Worm (Caenorhabditis elegans) whole organism, L2 larva: ENCODE measurements around the gene Y75B12B.3.

Experiments
- C34F6.9 ChIP-seq: fragments of 150-350 bp; optimal IDR thresholded peaks from 2 replicates; lab custom pipeline; 2014; ENCODE audit warnings: missing biosample characterization, missing genetic modification characterization
- F13H6.1 ChIP-seq: sonication (generic microtip); optimal IDR thresholded peaks from 2 replicates; lab custom pipeline; 2016; ENCODE audit warnings: missing genetic modification characterization, missing compliant biosample characterization
- R02D3.7 ChIP-seq: fragments of 150-350 bp; optimal IDR thresholded peaks from 2 replicates; lab custom pipeline; 2014; ENCODE audit warnings: missing biosample characterization, missing genetic modification characterization
- Y55F3AM.14 ChIP-seq: fragments of 200-800 bp; sonication (Bioruptor generic); optimal IDR thresholded peaks from 2 replicates; lab custom pipeline; 2018; ENCODE audit warnings: mild to moderate bottlenecking, missing genetic modification characterization, missing compliant biosample characterization
- ZK546.5 ChIP-seq: sonication (generic microtip); optimal IDR thresholded peaks from 2 replicates; lab custom pipeline; 2017; ENCODE audit warnings: missing biosample characterization, missing genetic modification characterization
- alr-1 ChIP-seq: fragments of 150-350 bp; optimal IDR thresholded peaks from 2 replicates; lab custom pipeline; 2014; ENCODE audit warnings: missing biosample characterization, missing genetic modification characterization
- aly-2 ChIP-seq: fragments of 150-350 bp; optimal IDR thresholded peaks from 2 replicates; lab custom pipeline; 2014; ENCODE audit warnings: missing biosample characterization, missing genetic modification characterization
- ama-1 ChIP-seq: fragments of 150-350 bp; optimal IDR thresholded peaks from 2 replicates; lab custom pipeline; 2018; ENCODE audit warnings: inconsistent platforms
- blmp-1 ChIP-seq: sonication (generic microtip); optimal IDR thresholded peaks from 2 replicates; lab custom pipeline; 2017; ENCODE audit warnings: missing genetic modification characterization, mild to moderate bottlenecking, missing compliant biosample characterization, antibody characterized with exemption, moderate library complexity; ENCODE audit not compliant: insufficient read depth
- ceh-16 ChIP-seq: fragments of 150-350 bp; optimal IDR thresholded peaks from 2 replicates; lab custom pipeline; 2014; ENCODE audit warnings: missing biosample characterization, missing genetic modification characterization
- ceh-82 ChIP-seq: fragments of 150-350 bp; optimal IDR thresholded peaks from 2 replicates; lab custom pipeline; 2014; ENCODE audit warnings: missing biosample characterization, missing genetic modification characterization
- crh-2 ChIP-seq: sonication (generic microtip); optimal IDR thresholded peaks from 2 replicates; lab custom pipeline; 2017; ENCODE audit warnings: missing biosample characterization, missing genetic modification characterization
- dmd-4 ChIP-seq: sonication (generic microtip); optimal IDR thresholded peaks from 2 replicates; lab custom pipeline; 2017; ENCODE audit warnings: missing biosample characterization, missing genetic modification characterization
- egl-27 ChIP-seq: sonication (generic microtip); optimal IDR thresholded peaks from 3 replicates; lab custom pipeline; 2017; ENCODE audit warnings: missing biosample characterization, missing genetic modification reagents, missing genetic modification characterization
- elt-1 ChIP-seq: fragments of 150-350 bp; optimal IDR thresholded peaks from 2 replicates; lab custom pipeline; 2014; ENCODE audit warnings: missing biosample characterization, missing genetic modification characterization
- elt-3 ChIP-seq: sonication (generic microtip); optimal IDR thresholded peaks from 2 replicates; lab custom pipeline; 2017; ENCODE audit warnings: missing biosample characterization, missing genetic modification characterization
- fos-1 ChIP-seq: fragments of 150-350 bp; optimal IDR thresholded peaks from 2 replicates; lab custom pipeline; 2014; ENCODE audit warnings: missing biosample characterization, missing genetic modification characterization
- gmeb-1 ChIP-seq: fragments of 150-350 bp; optimal IDR thresholded peaks from 2 replicates; lab custom pipeline; 2014; ENCODE audit warnings: missing biosample characterization, missing genetic modification characterization
- lin-11 ChIP-seq: fragments of 150-350 bp; sonication (generic microtip); optimal IDR thresholded peaks from 2 replicates; lab custom pipeline; 2014; ENCODE audit warnings: missing biosample characterization, missing genetic modification characterization, inconsistent platforms, mixed read lengths
- lin-13 ChIP-seq: fragments of 150-350 bp; optimal IDR thresholded peaks from 2 replicates; lab custom pipeline; 2014; ENCODE audit warnings: missing biosample characterization, missing genetic modification reagents, missing genetic modification characterization
- lin-39 ChIP-seq: fragments of 150-350 bp; optimal IDR thresholded peaks from 2 replicates; lab custom pipeline; 2014; ENCODE audit warnings: missing biosample characterization, missing genetic modification reagents, missing genetic modification characterization
- lsy-2 ChIP-seq, 2 experiments: fragments of 150-350 bp in 1 of 2; sonication (generic microtip) in 1 of 2; optimal IDR thresholded peaks; 2 replicates each; lab custom pipeline; 2014 to 2017; ENCODE audit warnings: missing biosample characterization in 2 of 2, missing genetic modification characterization in 2 of 2
- mab-5 ChIP-seq: fragments of 150-350 bp; optimal IDR thresholded peaks from 2 replicates; lab custom pipeline; 2014; ENCODE audit warnings: missing biosample characterization, missing genetic modification characterization
- mbf-1 ChIP-seq: sonication (generic microtip); optimal IDR thresholded peaks from 2 replicates; lab custom pipeline; 2017; ENCODE audit warnings: missing biosample characterization, missing genetic modification characterization
- mdl-1 ChIP-seq, 2 experiments: fragments of 150-350 bp in 1 of 2; sonication (generic microtip) in 1 of 2; optimal IDR thresholded peaks; 2 replicates each; lab custom pipeline; 2017; ENCODE audit warnings: missing biosample characterization in 2 of 2, missing genetic modification characterization in 2 of 2
- nhr-10 ChIP-seq: sonication (generic microtip); optimal IDR thresholded peaks from 2 replicates; lab custom pipeline; 2017; ENCODE audit warnings: missing biosample characterization, missing genetic modification characterization
- nhr-11 ChIP-seq: fragments of 150-350 bp; optimal IDR thresholded peaks from 2 replicates; lab custom pipeline; 2014; ENCODE audit warnings: missing biosample characterization, missing genetic modification characterization
- nhr-12 ChIP-seq: fragments of 150-350 bp; optimal IDR thresholded peaks from 2 replicates; lab custom pipeline; 2014; ENCODE audit warnings: missing biosample characterization, missing genetic modification characterization
- nhr-129 ChIP-seq: fragments of 150-350 bp; optimal IDR thresholded peaks from 2 replicates; lab custom pipeline; 2014; ENCODE audit warnings: missing biosample characterization, missing genetic modification characterization
- nhr-21 ChIP-seq: fragments of 150-350 bp; optimal IDR thresholded peaks from 2 replicates; lab custom pipeline; 2014; ENCODE audit warnings: missing biosample characterization, missing genetic modification characterization
- nhr-23 ChIP-seq: fragments of 150-350 bp; optimal IDR thresholded peaks from 2 replicates; lab custom pipeline; 2014; ENCODE audit warnings: missing biosample characterization, missing genetic modification reagents, missing genetic modification characterization
- nhr-237 ChIP-seq: fragments of 150-350 bp; optimal IDR thresholded peaks from 2 replicates; lab custom pipeline; 2014; ENCODE audit warnings: missing biosample characterization, missing genetic modification characterization
- nhr-25 ChIP-seq: fragments of 150-350 bp; sonication (generic microtip); optimal IDR thresholded peaks from 3 replicates; lab custom pipeline; 2014; ENCODE audit warnings: missing biosample characterization, missing genetic modification characterization
- nhr-6 ChIP-seq: fragments of 150-350 bp; optimal IDR thresholded peaks from 2 replicates; lab custom pipeline; 2014; ENCODE audit warnings: missing biosample characterization, missing genetic modification characterization
- nhr-77 ChIP-seq: fragments of 150-350 bp; optimal IDR thresholded peaks from 2 replicates; lab custom pipeline; 2014; ENCODE audit warnings: missing biosample characterization, missing genetic modification characterization
- peb-1 ChIP-seq: fragments of 150-350 bp; optimal IDR thresholded peaks from 2 replicates; lab custom pipeline; 2014; ENCODE audit warnings: missing biosample characterization, missing genetic modification characterization
- sem-4 ChIP-seq: fragments of 150-350 bp; optimal IDR thresholded peaks from 2 replicates; lab custom pipeline; 2014; ENCODE audit warnings: missing biosample characterization, missing genetic modification reagents, missing genetic modification characterization
- skn-1 ChIP-seq: sonication (generic microtip); optimal IDR thresholded peaks from 2 replicates; lab custom pipeline; 2017; ENCODE audit warnings: missing biosample characterization, missing genetic modification characterization
- sma-3 ChIP-seq: sonication (generic microtip); optimal IDR thresholded peaks from 2 replicates; lab custom pipeline; 2016; ENCODE audit warnings: missing genetic modification reagents, missing genetic modification characterization, missing compliant biosample characterization
- sma-9 ChIP-seq, 2 experiments: fragments of 150-350 bp in 1 of 2; sonication (generic microtip) in 1 of 2; optimal IDR thresholded peaks; 2 replicates each; lab custom pipeline; 2014 to 2016; ENCODE audit warnings: missing genetic modification characterization in 2 of 2, mild to moderate bottlenecking in 1 of 2, missing biosample characterization in 1 of 2, missing compliant biosample characterization in 1 of 2, missing genetic modification reagents in 1 of 2, moderate library complexity in 1 of 2
- snpc-4 ChIP-seq: fragments of 150-350 bp; optimal IDR thresholded peaks from 2 replicates; lab custom pipeline; 2014; ENCODE audit warnings: missing biosample characterization, missing genetic modification characterization
- unc-39 ChIP-seq: fragments of 150-350 bp; optimal IDR thresholded peaks from 2 replicates; lab custom pipeline; 2014; ENCODE audit warnings: missing biosample characterization, missing genetic modification characterization
- unc-55 ChIP-seq: fragments of 150-350 bp; sonication (generic microtip); optimal IDR thresholded peaks from 3 replicates; lab custom pipeline; 2014; ENCODE audit warnings: missing biosample characterization, missing genetic modification reagents, missing genetic modification characterization
- unc-62 ChIP-seq: fragments of 150-350 bp; optimal IDR thresholded peaks from 2 replicates; lab custom pipeline; 2014; ENCODE audit warnings: missing biosample characterization, missing genetic modification reagents, missing genetic modification characterization
- zag-1 ChIP-seq: fragments of 150-350 bp; optimal IDR thresholded peaks from 2 replicates; lab custom pipeline; 2014; ENCODE audit warnings: missing biosample characterization, missing genetic modification characterization
- ztf-1 ChIP-seq: fragments of 200-800 bp; sonication (Bioruptor generic); conservative IDR thresholded peaks from 2 replicates; pipeline ENCODE4 v1.3.6; 2022; ENCODE audit warnings: missing genetic modification characterization, missing compliant biosample characterization
- ztf-11 ChIP-seq: sonication (generic microtip); optimal IDR thresholded peaks from 2 replicates; lab custom pipeline; 2017; ENCODE audit warnings: missing biosample characterization, missing genetic modification characterization
- ztf-4 ChIP-seq: fragments of 150-350 bp; optimal IDR thresholded peaks from 2 replicates; lab custom pipeline; 2014; ENCODE audit warnings: missing biosample characterization, missing genetic modification characterization

Y75B12B.3 gene

ce11 chrV:15189567-15189966 is 3.5 kb upstream of the Y75B12B.3 start, which contains the start of gene cyn-3:
Gene cyn-3, plus strand, starts transcription at chrV:15189927.
- no peak for TF ChIP-seq unc-39
- peak; percentile 93 for TF ChIP-seq lin-13 (GFP tag; lab: Kevin White, UChicago)
- no peak for TF ChIP-seq unc-62 (GFP tag; lab: Kevin White, UChicago)
- TF ChIP-seq ZK546.5 (tag; lab: Kevin White, UChicago): peak; percentile 30
- peak; percentile 41 for TF ChIP-seq R02D3.7 (tag; lab: Kevin White, UChicago)
- TF ChIP-seq Y55F3AM.14: no peak
- no peak for TF ChIP-seq mbf-1 (tag; lab: Kevin White, UChicago)
- TF ChIP-seq ama-1: peak; percentile 85
- TF ChIP-seq lsy-2 (tag; optimal IDR thresholded peaks at IDR 0.05; lab: Kevin White, UChicago): peak; percentile 82 to 93
- peak; percentile 46 for TF ChIP-seq zag-1 (tag; lab: Kevin White, UChicago)
- peak; percentile 76 for TF ChIP-seq fos-1 (tag; lab: Kevin White, UChicago)
- TF ChIP-seq sma-9 (GFP tag; optimal IDR thresholded peaks at IDR 0.05; lab: Kevin White, UChicago): peak; percentile 90
- TF ChIP-seq sma-9 (tag; optimal IDR thresholded peaks at IDR 0.05; lab: Kevin White, UChicago): no peak
- no peak for TF ChIP-seq aly-2
- TF ChIP-seq ztf-1 (GFP tag; lab: Robert Waterston, UW): no peak
- no peak for TF ChIP-seq peb-1 (tag; lab: Kevin White, UChicago)
- TF ChIP-seq elt-1 (tag; lab: Kevin White, UChicago): no peak
- peak; percentile 99 for TF ChIP-seq gmeb-1 (tag; lab: Kevin White, UChicago)
- peak; percentile 96 for TF ChIP-seq crh-2
- no peak for TF ChIP-seq nhr-6 (tag; lab: Kevin White, UChicago)
- peak; percentile 59 for TF ChIP-seq ceh-16 (tag; lab: Kevin White, UChicago)
- TF ChIP-seq nhr-237: no peak
- TF ChIP-seq F13H6.1 (tag; lab: Kevin White, UChicago): peak; percentile 85
- peak; percentile 81 for TF ChIP-seq mab-5 (tag; lab: Kevin White, UChicago)
- TF ChIP-seq blmp-1: peak; percentile 78
- peak; percentile 97 for TF ChIP-seq unc-55 (GFP tag; lab: Kevin White, UChicago)
- TF ChIP-seq nhr-25 (tag; lab: Kevin White, UChicago): peak; percentile 93
- no peak for TF ChIP-seq dmd-4 (tag; lab: Kevin White, UChicago)
- TF ChIP-seq ztf-11 (tag; lab: Kevin White, UChicago): no peak
- peak; percentile 31 for TF ChIP-seq egl-27 (tag; lab: Kevin White, UChicago)
- TF ChIP-seq snpc-4: peak; percentile 87
- TF ChIP-seq nhr-21 (tag; lab: Kevin White, UChicago): peak; percentile 85
- peak; percentile 89 for TF ChIP-seq nhr-129
- no peak for TF ChIP-seq alr-1 (tag; lab: Kevin White, UChicago)
- TF ChIP-seq elt-3: no peak
- no peak for TF ChIP-seq mdl-1 (tag; optimal IDR thresholded peaks at IDR 0.05; lab: Kevin White, UChicago)
- TF ChIP-seq nhr-10 (tag; lab: Kevin White, UChicago): no peak
- peak; percentile 91 for TF ChIP-seq lin-11 (tag; lab: Kevin White, UChicago)
- TF ChIP-seq sma-3: peak; percentile 87
- TF ChIP-seq nhr-77 (tag; lab: Kevin White, UChicago): peak; percentile 54
- TF ChIP-seq skn-1 (tag; lab: Kevin White, UChicago): no peak
- TF ChIP-seq sem-4 (tag; lab: Kevin White, UChicago): peak; percentile 92
- peak; percentile 73 for TF ChIP-seq ztf-4 (tag; lab: Kevin White, UChicago)
- peak; percentile 38 for TF ChIP-seq ceh-82 (tag; lab: Kevin White, UChicago)
- peak; percentile 93 for TF ChIP-seq C34F6.9
- no peak for TF ChIP-seq nhr-12 (tag; lab: Kevin White, UChicago)
- no peak for TF ChIP-seq nhr-11 (tag; lab: Kevin White, UChicago)
- no peak for TF ChIP-seq nhr-23
- no peak for TF ChIP-seq lin-39
